Worm (Caenorhabditis elegans): ENCODE data around the gene T10H10.2.

- TF ChIP-seq R02D3.7 (tag; optimal IDR thresholded peaks at IDR 0.05) (no peak), ceh-16 (tag; optimal IDR thresholded peaks at IDR 0.05) (no peak)
Observed at ce11 chrX:2303253-2303652, 8.7 kb downstream of the T10H10.2 start.

Measured in whole organism, L2 larva.